Worm (Caenorhabditis elegans) whole organism, L1 larva: ENCODE results near the gene Y41G9A.5.

ENCODE experiments used
- jun-1 ChIP-seq: fragments of 150-350 bp; optimal IDR thresholded peaks from 2 replicates; lab custom pipeline; 2014; ENCODE audit warnings: missing biosample characterization, missing genetic modification reagents, missing genetic modification characterization
- mdl-1 ChIP-seq, 2 experiments: fragments of 150-350 bp; optimal IDR thresholded peaks; 2 replicates each; lab custom pipeline; 2014 to 2017; ENCODE audit warnings: missing biosample characterization in 2 of 2, missing genetic modification characterization in 2 of 2, inconsistent platforms in 1 of 2
- mep-1 ChIP-seq: fragments of 150-350 bp; optimal IDR thresholded peaks from 2 replicates; lab custom pipeline; 2014; ENCODE audit warnings: missing biosample characterization, missing genetic modification characterization
- tbx-2 ChIP-seq: sonication (generic microtip); optimal IDR thresholded peaks from 2 replicates; lab custom pipeline; 2016; ENCODE audit warnings: missing genetic modification characterization, missing compliant biosample characterization
- unc-30 ChIP-seq: sonication (generic microtip); optimal IDR thresholded peaks from 2 replicates; lab custom pipeline; 2017; ENCODE audit warnings: missing biosample characterization, missing genetic modification characterization
- unc-62 ChIP-seq: fragments of 150-350 bp; optimal IDR thresholded peaks from 2 replicates; lab custom pipeline; 2014; ENCODE audit warnings: missing biosample characterization, missing genetic modification reagents, missing genetic modification characterization

ce11 chrX:2971542-2971988, 25.1 kb downstream of the Y41G9A.5 start:
- TF ChIP-seq tbx-2 (tag; lab: Kevin White, UChicago), result peak; percentile 49
- TF ChIP-seq jun-1 (tag; lab: Kevin White, UChicago), result peak; percentile 71
- peak in 1 of 2 experiments; percentile 95 for TF ChIP-seq mdl-1 (tag; optimal IDR thresholded peaks at IDR 0.05; lab: Kevin White, UChicago)
- TF ChIP-seq mep-1 (tag; lab: Kevin White, UChicago), result peak; percentile 65
- TF ChIP-seq unc-62 (GFP tag; lab: Kevin White, UChicago), result no peak
- no peak for TF ChIP-seq unc-30 (tag; lab: Kevin White, UChicago)
